Worm (Caenorhabditis elegans) whole organism, L4 larva: Measurements from ENCODE around the gene T21B6.3.

Experiments
- F26F4.8 ChIP-seq: fragments of 200-800 bp; sonication (Bioruptor generic); conservative IDR thresholded peaks from 2 replicates; pipeline ENCODE4 v1.3.6; 2022; ENCODE audit warnings: missing genetic modification characterization, missing compliant biosample characterization
- F37D6.2 ChIP-seq: sonication (generic microtip); optimal IDR thresholded peaks from 2 replicates; lab custom pipeline; 2016; ENCODE audit warnings: mild to moderate bottlenecking, missing genetic modification characterization, missing compliant biosample characterization
- Y105C5A.15 ChIP-seq: fragments of 200-800 bp; sonication (Bioruptor generic); IDR thresholded peaks from 2 replicates; pipeline ENCODE4 v1.3.6; 2022; ENCODE audit warnings: missing genetic modification characterization, missing compliant biosample characterization
- ZK546.5 ChIP-seq, 2 experiments: sonication (generic microtip); optimal IDR thresholded peaks; 2 replicates each; lab custom pipeline; 2017; ENCODE audit warnings: missing biosample characterization in 2 of 2, missing genetic modification characterization in 2 of 2
- aly-2 ChIP-seq: sonication (generic microtip); optimal IDR thresholded peaks from 2 replicates; lab custom pipeline; 2018; ENCODE audit warnings: missing biosample characterization, missing genetic modification characterization
- ama-1 ChIP-seq: fragments of 150-350 bp; optimal IDR thresholded peaks from 2 replicates; lab custom pipeline; 2014; ENCODE audit warnings: inconsistent platforms, mixed read lengths
- ceh-20 ChIP-seq: fragments of 200-800 bp; sonication (Bioruptor generic); IDR thresholded peaks from 2 replicates; pipeline ENCODE4 v1.3.6; 2022; ENCODE audit warnings: missing genetic modification reagents, missing genetic modification characterization, missing compliant biosample characterization
- ceh-82 ChIP-seq: sonication (generic microtip); optimal IDR thresholded peaks from 2 replicates; lab custom pipeline; 2017; ENCODE audit warnings: missing biosample characterization, missing genetic modification characterization
- daf-12 ChIP-seq: fragments of 150-350 bp; optimal IDR thresholded peaks from 2 replicates; lab custom pipeline; 2014; ENCODE audit warnings: missing biosample characterization, missing genetic modification reagents, missing genetic modification characterization
- daf-16 ChIP-seq, 3 experiments: sonication (generic microtip); optimal IDR thresholded peaks; 2 replicates each; lab custom pipeline; 2016 to 2017; ENCODE audit warnings: missing genetic modification characterization in 3 of 3, missing genetic modification reagents in 3 of 3, mild to moderate bottlenecking in 2 of 3, missing compliant biosample characterization in 2 of 3, missing biosample characterization in 1 of 3, moderate library complexity in 1 of 3
- dmd-8 ChIP-seq: fragments of 200-800 bp; sonication (Bioruptor generic); IDR thresholded peaks from 2 replicates; pipeline ENCODE4 v1.3.6; 2022; ENCODE audit warnings: missing genetic modification characterization, missing compliant biosample characterization
- dmd-9 ChIP-seq: fragments of 200-800 bp; sonication (Bioruptor generic); IDR thresholded peaks from 2 replicates; pipeline ENCODE4 v1.3.6; 2022; ENCODE audit warnings: missing genetic modification reagents, missing genetic modification characterization, missing compliant biosample characterization
- dve-1 ChIP-seq: sonication (generic microtip); optimal IDR thresholded peaks from 2 replicates; lab custom pipeline; 2017; ENCODE audit warnings: antibody characterized with exemption, mild to moderate bottlenecking, missing genetic modification characterization, missing compliant biosample characterization; ENCODE audit not compliant: insufficient read depth
- fos-1 ChIP-seq: fragments of 150-350 bp; optimal IDR thresholded peaks from 2 replicates; lab custom pipeline; 2014; ENCODE audit warnings: missing biosample characterization, missing genetic modification characterization
- gei-8 ChIP-seq: fragments of 200-800 bp; sonication (Bioruptor generic); optimal IDR thresholded peaks from 2 replicates; lab custom pipeline; 2018; ENCODE audit warnings: mild to moderate bottlenecking, missing genetic modification characterization, missing compliant biosample characterization
- hif-1 ChIP-seq, 2 experiments: sonication (generic microtip); optimal IDR thresholded peaks; 2 replicates each; lab custom pipeline; 2016 to 2017; ENCODE audit warnings: missing compliant biosample characterization in 2 of 2, missing genetic modification characterization in 2 of 2, missing genetic modification reagents in 2 of 2, missing genotype in 2 of 2, mild to moderate bottlenecking in 1 of 2
- hlh-11 ChIP-seq: fragments of 200-800 bp; sonication (Bioruptor generic); optimal IDR thresholded peaks from 2 replicates; lab custom pipeline; 2018; ENCODE audit warnings: mild to moderate bottlenecking, missing genetic modification characterization, missing compliant biosample characterization
- hlh-30 ChIP-seq: sonication (generic microtip); optimal IDR thresholded peaks from 2 replicates; lab custom pipeline; 2017; ENCODE audit warnings: antibody characterized with exemption, mild to moderate bottlenecking, missing genetic modification characterization, missing compliant biosample characterization; ENCODE audit not compliant: insufficient read depth
- lin-13 ChIP-seq: fragments of 150-350 bp; optimal IDR thresholded peaks from 2 replicates; lab custom pipeline; 2014; ENCODE audit warnings: missing biosample characterization, missing genetic modification reagents, missing genetic modification characterization
- lin-15B ChIP-seq: fragments of 150-350 bp; sonication (generic microtip); optimal IDR thresholded peaks from 3 replicates; lab custom pipeline; 2014; ENCODE audit warnings: missing biosample characterization, missing genetic modification characterization
- lin-29 ChIP-seq: fragments of 200-800 bp; sonication (Bioruptor generic); IDR thresholded peaks from 2 replicates; pipeline ENCODE4 v1.3.6; 2022; ENCODE audit warnings: missing genetic modification reagents, missing genetic modification characterization, missing compliant biosample characterization
- madf-5 ChIP-seq, 2 experiments: fragments of 200-800 bp; sonication (Bioruptor generic); IDR thresholded peaks; 2 replicates each; pipeline ENCODE4 v1.3.6; 2022; ENCODE audit warnings: missing compliant biosample characterization in 2 of 2, missing genetic modification characterization in 2 of 2
- mdt-29 ChIP-seq: fragments of 200-800 bp; sonication (Bioruptor generic); IDR thresholded peaks from 2 replicates; pipeline ENCODE4 v1.3.6; 2022; ENCODE audit warnings: missing genetic modification reagents, missing genetic modification characterization, missing compliant biosample characterization
- mep-1 ChIP-seq: fragments of 150-350 bp; sonication (generic microtip); optimal IDR thresholded peaks from 3 replicates; lab custom pipeline; 2014; ENCODE audit warnings: missing biosample characterization, missing genetic modification characterization
- nhr-10 ChIP-seq: fragments of 150-350 bp; optimal IDR thresholded peaks from 2 replicates; lab custom pipeline; 2014; ENCODE audit warnings: missing biosample characterization, missing genetic modification characterization
- nhr-11 ChIP-seq: fragments of 150-350 bp; optimal IDR thresholded peaks from 2 replicates; lab custom pipeline; 2014; ENCODE audit warnings: missing biosample characterization, missing genetic modification characterization
- nhr-111 ChIP-seq: fragments of 200-800 bp; sonication (Bioruptor generic); optimal IDR thresholded peaks from 2 replicates; lab custom pipeline; 2018; ENCODE audit warnings: mild to moderate bottlenecking, missing genetic modification characterization, missing compliant biosample characterization
- nhr-28 ChIP-seq: fragments of 150-350 bp; optimal IDR thresholded peaks from 2 replicates; lab custom pipeline; 2014; ENCODE audit warnings: missing biosample characterization, missing genetic modification characterization
- nhr-42 ChIP-seq: fragments of 200-800 bp; sonication (Bioruptor generic); IDR thresholded peaks from 2 replicates; pipeline ENCODE4 v1.3.6; 2022; ENCODE audit warnings: missing genetic modification characterization, missing compliant biosample characterization
- nhr-77 ChIP-seq: fragments of 150-350 bp; optimal IDR thresholded peaks from 2 replicates; lab custom pipeline; 2014; ENCODE audit warnings: missing biosample characterization, missing genetic modification characterization
- pha-4 ChIP-seq, 2 experiments: fragments of 150-350 bp in 1 of 2; fragments of 200-800 bp in 1 of 2; sonication (Bioruptor generic) in 1 of 2; IDR thresholded peaks in 1 of 2; optimal IDR thresholded peaks in 1 of 2; 2 replicates each; pipeline versions ENCODE4 v1.3.6 to Lab custom; 2014 to 2022; ENCODE audit warnings: missing genetic modification characterization in 2 of 2, missing genetic modification reagents in 2 of 2, missing biosample characterization in 1 of 2, missing compliant biosample characterization in 1 of 2
- php-3 ChIP-seq: fragments of 200-800 bp; sonication (Bioruptor generic); IDR thresholded peaks from 2 replicates; pipeline ENCODE4 v1.3.6; 2022; ENCODE audit warnings: missing genetic modification reagents, missing genetic modification characterization, missing compliant biosample characterization
- pqm-1 ChIP-seq: sonication (generic microtip); optimal IDR thresholded peaks from 2 replicates; lab custom pipeline; 2017; ENCODE audit warnings: missing biosample characterization, missing genetic modification characterization
- skn-1 ChIP-seq: fragments of 150-350 bp; optimal IDR thresholded peaks from 2 replicates; lab custom pipeline; 2014; ENCODE audit warnings: missing biosample characterization, missing genetic modification characterization
- unc-62 ChIP-seq, 3 experiments: fragments of 150-350 bp in 1 of 3; sonication (generic microtip); optimal IDR thresholded peaks in 2 of 3; peaks in 1 of 3; 1 replicate in 1 of 3; 2 replicates in 2 of 3; lab custom pipeline; 2014 to 2017; ENCODE audit warnings: missing biosample characterization in 3 of 3, missing genetic modification characterization in 3 of 3, missing genetic modification reagents in 3 of 3, missing genotype in 1 of 3
- zag-1 ChIP-seq: fragments of 150-350 bp; optimal IDR thresholded peaks from 2 replicates; lab custom pipeline; 2014; ENCODE audit warnings: missing biosample characterization, missing genetic modification characterization
- zip-2 ChIP-seq: fragments of 150-350 bp; optimal IDR thresholded peaks from 2 replicates; lab custom pipeline; 2014; ENCODE audit warnings: missing biosample characterization, missing genetic modification characterization

The T21B6.3 gene

DNA sequence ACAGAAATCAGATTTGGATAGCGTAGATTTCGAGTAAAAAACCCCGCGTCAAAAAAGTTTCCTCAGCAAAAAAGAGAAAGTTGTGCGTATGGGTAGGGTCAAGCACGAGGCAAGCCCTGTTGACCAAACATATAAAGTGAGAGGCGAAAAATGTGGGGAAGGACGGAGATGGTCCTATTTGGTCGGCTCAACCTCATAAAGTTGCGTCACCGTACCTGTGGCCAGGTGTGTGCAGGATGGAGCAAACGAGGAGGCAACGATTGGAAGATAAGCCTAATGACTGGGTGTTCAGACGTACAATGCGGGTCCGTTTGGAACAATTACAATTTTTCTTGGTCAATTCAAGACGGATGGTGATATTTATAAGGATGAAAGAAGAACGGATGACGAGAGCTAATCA, 21.6 kb downstream of the T21B6.3 start:
- TF ChIP-seq ceh-82, result no peak
- TF ChIP-seq zag-1 (tag; lab: Kevin White, UChicago), result no peak
- TF ChIP-seq lin-29 (GFP tag; lab: Robert Waterston, UW), result no peak
- TF ChIP-seq dmd-9 (GFP tag; lab: Robert Waterston, UW), result no peak

DNA sequence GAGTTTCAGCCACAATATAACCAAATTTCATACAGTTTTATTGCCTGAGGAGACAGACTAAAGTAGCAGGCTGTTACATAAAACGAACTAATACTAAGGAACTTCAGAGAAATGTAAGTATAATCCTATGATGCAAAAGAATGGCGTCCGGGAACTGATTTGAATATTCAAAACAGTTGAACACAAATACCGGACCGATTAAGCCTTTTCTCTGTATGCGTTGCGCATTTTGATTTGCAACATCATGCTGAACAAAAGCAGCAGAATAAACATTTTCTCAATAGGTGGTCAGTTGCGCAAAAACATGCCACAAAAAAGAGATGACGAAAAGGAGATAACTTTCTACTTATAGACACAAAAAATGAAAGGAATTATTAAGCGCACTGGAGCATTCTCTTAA, 24.7 kb downstream of the T21B6.3 start:
- no peak for TF ChIP-seq daf-12 (tag; lab: Kevin White, UChicago)
- peak in 1 of 2 experiments; percentile 95 for TF ChIP-seq unc-62 (GFP tag; optimal IDR thresholded peaks at IDR 0.05 in 1 of 2; lab: Kevin White, UChicago)
- no peak for TF ChIP-seq unc-62 (tag; optimal IDR thresholded peaks at IDR 0.05; lab: Kevin White, UChicago)

ce11 chrX:10919613-10920012, 29.1 kb downstream of the T21B6.3 start, which contains the start of gene nstp-9:
Gene nstp-9 (minus strand): TSS chrX:10919713.
- TF ChIP-seq gei-8 (GFP tag; lab: Kevin White, UChicago) (no peak), ZK546.5 (tag; optimal IDR thresholded peaks at IDR 0.05; lab: Kevin White, UChicago) (no peak), pha-4 (GFP tag; IDR thresholded peaks at IDR 0.05; lab: Robert Waterston, UW) (no peak), pha-4 (tag; optimal IDR thresholded peaks at IDR 0.05; lab: Kevin White, UChicago) (no peak)

DNA sequence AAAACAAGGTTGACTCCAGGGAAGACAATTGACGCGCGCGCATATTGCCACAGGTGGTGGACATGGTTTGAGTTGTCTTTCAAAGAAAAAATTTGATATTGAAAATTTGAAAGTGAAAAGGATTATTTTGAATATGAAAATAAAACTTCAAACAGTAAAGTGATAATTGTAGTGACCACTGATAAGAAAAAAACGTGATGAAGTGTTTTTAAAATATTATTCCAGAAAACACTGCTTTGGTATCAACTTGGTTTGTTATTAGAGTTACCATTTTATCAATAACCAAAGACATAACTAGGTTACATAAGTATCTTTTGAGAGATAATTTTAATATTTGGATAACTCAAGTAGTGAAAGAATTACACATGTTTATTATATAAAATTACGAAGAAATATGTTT, 32.6 kb downstream of the T21B6.3 start:
- TF ChIP-seq zip-2 (tag; lab: Kevin White, UChicago), result no peak
- peak; percentile 45 for TF ChIP-seq nhr-28 (tag; lab: Kevin White, UChicago)
- no peak for TF ChIP-seq mdt-29
- TF ChIP-seq nhr-42, result no peak
- no peak for TF ChIP-seq madf-5 (GFP tag; IDR thresholded peaks at IDR 0.05; lab: Robert Waterston, UW)
- no peak for TF ChIP-seq nhr-77 (tag; lab: Kevin White, UChicago)
- no peak for TF ChIP-seq ama-1 (lab: Kevin White, UChicago)
- no peak for TF ChIP-seq ceh-20 (GFP tag; lab: Robert Waterston, UW)
- no peak for TF ChIP-seq dmd-8 (GFP tag; lab: Robert Waterston, UW)
- TF ChIP-seq nhr-10 (tag; lab: Kevin White, UChicago), result no peak
- TF ChIP-seq hlh-30 (tag; lab: Kevin White, UChicago), result no peak
- TF ChIP-seq nhr-11, result no peak
- TF ChIP-seq hif-1 (tag; optimal IDR thresholded peaks at IDR 0.05; lab: Kevin White, UChicago), result no peak
- TF ChIP-seq daf-16 (GFP tag; optimal IDR thresholded peaks at IDR 0.05; lab: Kevin White, UChicago), result no peak
- peak; percentile 95 for TF ChIP-seq daf-16 (tag; optimal IDR thresholded peaks at IDR 0.05; lab: Kevin White, UChicago)
- TF ChIP-seq aly-2 (tag; lab: Kevin White, UChicago), result no peak
- TF ChIP-seq skn-1 (tag; lab: Kevin White, UChicago), result no peak
- TF ChIP-seq nhr-111 (GFP tag; lab: Kevin White, UChicago), result no peak
- no peak for TF ChIP-seq Y105C5A.15
- TF ChIP-seq lin-13, result no peak
- TF ChIP-seq lin-15B, result no peak
- no peak for TF ChIP-seq pqm-1 (tag; lab: Kevin White, UChicago)
- no peak for TF ChIP-seq php-3
- peak; percentile 29 for TF ChIP-seq hlh-11 (tag; lab: Kevin White, UChicago)
- no peak for TF ChIP-seq fos-1 (tag; lab: Kevin White, UChicago)
- TF ChIP-seq F37D6.2 (tag; lab: Kevin White, UChicago), result no peak
- no peak for TF ChIP-seq mep-1
- peak; percentile 72 for TF ChIP-seq dve-1 (tag; lab: Kevin White, UChicago)
- no peak for TF ChIP-seq F26F4.8 (GFP tag; lab: Robert Waterston, UW)
